Worm (Caenorhabditis elegans) whole organism, midembryonic: ENCODE data around the gene chil-14.
A peak's percentile ranks its signal among the peaks of the same experiment; 100 is the strongest.

Experiments used
- T22C8.4 ChIP-seq: fragments of 200-800 bp; sonication (Bioruptor generic); IDR thresholded peaks from 2 replicates; pipeline ENCODE4 v1.3.6; 2022; ENCODE audit warnings: missing genetic modification characterization, missing compliant biosample characterization
- cog-1 ChIP-seq: sonication (generic microtip); optimal IDR thresholded peaks from 2 replicates; lab custom pipeline; 2016; ENCODE audit warnings: missing genetic modification characterization, missing compliant biosample characterization
- flt-1 ChIP-seq: fragments of 200-800 bp; sonication (Bioruptor generic); IDR thresholded peaks from 2 replicates; pipeline ENCODE4 v1.3.6; 2022; ENCODE audit warnings: missing genetic modification characterization, missing compliant biosample characterization
- klf-2 ChIP-seq: fragments of 200-800 bp; sonication (Bioruptor generic); conservative IDR thresholded peaks from 2 replicates; pipeline ENCODE4 v1.3.6; 2022; ENCODE audit warnings: missing genetic modification reagents, missing genetic modification characterization, missing compliant biosample characterization
- med-1 ChIP-seq: sonication (generic microtip); optimal IDR thresholded peaks from 2 replicates; lab custom pipeline; 2017; ENCODE audit warnings: missing genetic modification characterization, mild to moderate bottlenecking, missing compliant biosample characterization, antibody characterized with exemption, missing genetic modification reagents; ENCODE audit not compliant: insufficient read depth
- ref-1 ChIP-seq: fragments of 200-800 bp; sonication (Bioruptor generic); conservative IDR thresholded peaks from 2 replicates; pipeline ENCODE4 v1.3.6; 2022; ENCODE audit warnings: missing genetic modification reagents, missing genetic modification characterization, missing compliant biosample characterization
- tab-1 ChIP-seq: fragments of 200-800 bp; sonication (Bioruptor generic); IDR thresholded peaks from 2 replicates; pipeline ENCODE4 v1.3.6; 2022; ENCODE audit warnings: missing genetic modification characterization, missing compliant biosample characterization
- ztf-23 ChIP-seq: fragments of 200-800 bp; sonication (Bioruptor generic); IDR thresholded peaks from 2 replicates; pipeline ENCODE4 v1.3.6; 2022; ENCODE audit warnings: missing genetic modification reagents, missing genetic modification characterization, missing compliant biosample characterization
- ztf-29 ChIP-seq: fragments of 200-800 bp; sonication (Bioruptor generic); IDR thresholded peaks from 2 replicates; pipeline ENCODE4 v1.3.6; 2022; ENCODE audit warnings: missing genetic modification reagents, missing genetic modification characterization, missing compliant biosample characterization

The chil-14 gene

DNA sequence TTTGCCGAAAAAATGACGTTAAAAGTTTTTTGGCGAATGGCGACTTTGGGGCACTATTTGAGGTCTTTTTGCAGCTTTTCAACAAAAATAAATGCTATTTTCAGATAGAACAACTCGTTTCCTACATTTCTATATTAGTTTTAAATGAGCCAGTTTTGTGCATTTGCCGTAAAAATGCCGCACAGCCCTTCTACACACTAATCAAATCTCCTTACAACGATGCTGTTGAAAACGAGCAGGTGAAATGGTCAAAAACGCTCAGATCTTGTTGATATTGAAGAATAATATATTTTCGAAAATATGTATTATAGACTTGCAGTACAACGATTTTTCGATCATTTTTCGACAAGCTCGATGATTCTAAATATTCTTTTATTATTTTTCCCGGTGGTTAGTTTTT, at the start of gene chil-14:
TSS of gene chil-14 (plus strand) at position 301 of the 400 bp plus-strand sequence.
- TF ChIP-seq tab-1 (GFP tag; lab: Robert Waterston, UW) = no peak
- TF ChIP-seq flt-1 (GFP tag; lab: Robert Waterston, UW) = no peak
- TF ChIP-seq T22C8.4 (GFP tag; lab: Robert Waterston, UW) = no peak
- TF ChIP-seq med-1 = no peak
- no peak for TF ChIP-seq klf-2 (GFP tag; lab: Robert Waterston, UW)
- no peak for TF ChIP-seq ztf-29 (GFP tag; lab: Robert Waterston, UW)
- TF ChIP-seq cog-1 (tag; lab: Kevin White, UChicago) = no peak
- TF ChIP-seq ztf-23 (GFP tag; lab: Robert Waterston, UW) = no peak
- TF ChIP-seq ref-1 (GFP tag; lab: Robert Waterston, UW) = no peak

DNA sequence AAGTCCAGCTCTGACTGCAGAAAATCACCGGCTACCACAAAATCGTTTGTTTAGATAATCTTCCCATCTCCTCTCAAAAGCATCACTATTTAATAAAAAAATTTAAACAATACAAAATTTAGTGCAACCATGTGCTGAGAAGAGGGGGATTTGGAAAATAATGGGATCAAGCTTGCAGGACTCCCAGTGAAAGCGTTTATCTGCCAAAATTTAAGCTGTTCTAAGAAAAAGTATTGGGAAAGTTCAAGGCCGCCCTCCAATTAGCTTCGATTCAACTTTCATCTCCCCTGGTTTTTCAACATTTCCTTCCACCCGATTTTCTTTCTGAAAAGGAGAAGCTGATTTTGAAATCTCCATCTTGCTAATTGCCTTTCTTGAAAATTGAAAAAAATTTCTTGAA, 46.7 kb upstream of the chil-14 start:
- TF ChIP-seq cog-1 (tag; lab: Kevin White, UChicago) (no peak), T22C8.4 (GFP tag; lab: Robert Waterston, UW) (no peak), ztf-23 (GFP tag; lab: Robert Waterston, UW) (no peak), flt-1 (GFP tag; lab: Robert Waterston, UW) (no peak), ref-1 (GFP tag; lab: Robert Waterston, UW) (no peak), ztf-29 (GFP tag; lab: Robert Waterston, UW) (no peak), klf-2 (GFP tag; lab: Robert Waterston, UW) (no peak), tab-1 (GFP tag; lab: Robert Waterston, UW) (no peak), med-1 (no peak)

DNA sequence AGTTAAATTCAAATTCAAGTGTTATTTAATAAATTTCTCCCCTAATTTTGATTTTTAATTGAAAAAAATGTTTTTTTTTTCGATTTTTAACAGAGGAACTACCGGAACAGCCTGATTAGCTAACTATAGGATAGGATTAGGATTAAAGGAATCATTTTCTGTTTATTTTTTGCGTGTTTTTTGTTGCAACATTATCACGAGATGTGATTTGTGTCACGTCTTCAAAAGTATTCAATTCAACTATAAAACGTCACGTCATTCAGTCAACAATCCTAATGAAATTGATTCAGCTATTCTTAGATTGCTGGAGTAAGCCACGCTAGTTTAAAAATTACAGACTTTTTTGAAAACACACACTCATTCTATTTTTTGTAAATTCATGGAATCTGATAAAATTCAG, 44.1 kb upstream of the chil-14 start:
- TF ChIP-seq tab-1 (GFP tag; lab: Robert Waterston, UW) (no peak), ref-1 (GFP tag; lab: Robert Waterston, UW) (no peak), ztf-29 (GFP tag; lab: Robert Waterston, UW) (no peak), ztf-23 (GFP tag; lab: Robert Waterston, UW) (no peak), flt-1 (GFP tag; lab: Robert Waterston, UW) (no peak), med-1 (no peak), klf-2 (GFP tag; lab: Robert Waterston, UW) (no peak), T22C8.4 (GFP tag; lab: Robert Waterston, UW) (no peak), cog-1 (tag; lab: Kevin White, UChicago) (no peak)

DNA sequence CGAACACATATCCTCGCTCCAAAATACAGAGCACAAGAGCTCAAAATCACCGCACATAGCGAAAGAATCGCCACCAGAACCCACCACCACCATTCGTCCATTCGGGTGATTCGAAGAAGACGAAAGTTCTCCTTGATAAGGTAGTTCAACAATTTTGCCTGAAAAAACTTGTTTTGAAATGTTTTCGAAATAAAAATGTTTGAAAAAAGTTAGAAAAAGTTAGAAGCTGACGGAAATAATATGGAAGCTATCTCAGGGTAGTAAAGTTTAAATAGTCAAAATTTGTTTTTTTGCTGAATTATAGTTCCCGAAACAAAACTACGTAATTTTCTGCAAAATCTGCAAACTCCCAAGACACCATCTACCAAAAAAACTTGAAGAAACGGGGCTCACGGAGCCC, 43.4 kb upstream of the chil-14 start, which contains the start of gene snt-5:
TSS of gene snt-5 (minus strand) at position 101 of the 400 bp plus-strand sequence.
- no peak for TF ChIP-seq klf-2 (GFP tag; lab: Robert Waterston, UW)
- no peak for TF ChIP-seq T22C8.4 (GFP tag; lab: Robert Waterston, UW)
- no peak for TF ChIP-seq tab-1 (GFP tag; lab: Robert Waterston, UW)
- TF ChIP-seq flt-1 (GFP tag; lab: Robert Waterston, UW) = no peak
- TF ChIP-seq cog-1 (tag; lab: Kevin White, UChicago) = no peak
- no peak for TF ChIP-seq ref-1 (GFP tag; lab: Robert Waterston, UW)
- no peak for TF ChIP-seq med-1
- TF ChIP-seq ztf-23 (GFP tag; lab: Robert Waterston, UW) = no peak
- no peak for TF ChIP-seq ztf-29 (GFP tag; lab: Robert Waterston, UW)

DNA sequence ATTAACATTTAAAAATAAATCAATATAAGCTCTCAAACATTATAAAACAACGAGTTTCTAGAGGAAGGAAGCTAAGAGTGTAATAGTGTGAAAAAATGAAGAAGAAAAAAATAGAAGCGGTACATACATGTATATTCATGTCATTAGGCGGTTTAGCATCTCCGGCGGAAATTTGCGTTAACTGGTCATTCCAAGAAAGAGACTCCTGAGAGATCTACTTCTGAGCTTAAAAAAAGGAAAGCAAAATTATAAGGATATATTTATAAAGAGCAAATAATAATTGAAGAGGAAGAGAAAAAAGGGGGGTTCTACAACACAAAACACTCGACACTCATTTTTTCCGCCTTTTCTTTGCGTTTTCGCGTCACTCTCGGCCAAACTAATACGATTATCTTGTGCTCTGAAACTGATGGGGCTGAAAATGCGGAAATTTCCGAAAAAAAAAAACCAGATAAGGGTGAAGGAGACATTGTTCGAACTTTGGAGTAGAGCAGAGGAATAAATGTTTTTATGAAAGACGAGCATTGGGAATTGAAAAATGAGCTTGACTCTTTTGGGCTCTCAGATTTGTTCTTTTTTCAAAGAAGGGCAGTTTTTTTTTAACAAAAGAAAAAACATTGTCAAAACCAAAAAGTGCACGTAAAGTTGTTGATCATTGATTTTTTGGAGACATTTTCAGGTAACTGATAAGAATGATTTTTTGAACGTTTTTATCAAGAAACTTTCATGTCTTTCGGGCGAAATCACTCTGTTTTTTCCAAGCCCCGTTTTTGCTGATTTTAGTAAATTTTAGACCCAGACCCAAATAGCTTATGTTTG, 40.0 kb upstream of the chil-14 start:
- no peak for TF ChIP-seq ztf-23 (GFP tag; lab: Robert Waterston, UW)
- no peak for TF ChIP-seq med-1
- no peak for TF ChIP-seq flt-1 (GFP tag; lab: Robert Waterston, UW)
- TF ChIP-seq klf-2 (GFP tag; lab: Robert Waterston, UW) = no peak
- no peak for TF ChIP-seq cog-1 (tag; lab: Kevin White, UChicago)
- no peak for TF ChIP-seq ref-1 (GFP tag; lab: Robert Waterston, UW)
- no peak for TF ChIP-seq tab-1 (GFP tag; lab: Robert Waterston, UW)
- no peak for TF ChIP-seq ztf-29 (GFP tag; lab: Robert Waterston, UW)
- no peak for TF ChIP-seq T22C8.4 (GFP tag; lab: Robert Waterston, UW)

DNA sequence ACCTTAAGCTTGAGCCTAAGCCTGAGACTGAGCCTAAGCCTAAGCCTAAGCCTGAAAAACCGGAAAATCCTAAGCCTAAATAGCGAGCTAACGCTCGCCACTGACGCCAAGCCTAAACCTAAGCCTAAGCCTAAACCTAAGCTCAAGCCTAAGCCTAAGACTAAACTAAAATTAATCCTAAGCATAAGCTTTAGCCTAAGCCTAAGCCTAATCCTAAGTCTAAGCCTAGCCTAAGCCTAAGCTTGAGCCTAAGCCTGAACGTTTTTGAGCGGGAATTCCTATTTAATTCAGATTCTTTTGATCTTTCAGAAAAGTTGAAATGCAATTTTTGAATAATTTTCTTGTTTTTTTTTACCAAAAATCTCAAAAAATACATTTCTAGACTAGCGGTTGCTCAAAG, 38.7 kb upstream of the chil-14 start:
- TF ChIP-seq flt-1 (GFP tag; lab: Robert Waterston, UW) (no peak), ztf-29 (GFP tag; lab: Robert Waterston, UW) (no peak; the same call in 1 of the 2 replicates), cog-1 (tag; lab: Kevin White, UChicago) (no peak), ref-1 (GFP tag; lab: Robert Waterston, UW) (no peak), klf-2 (GFP tag; lab: Robert Waterston, UW) (no peak)

DNA sequence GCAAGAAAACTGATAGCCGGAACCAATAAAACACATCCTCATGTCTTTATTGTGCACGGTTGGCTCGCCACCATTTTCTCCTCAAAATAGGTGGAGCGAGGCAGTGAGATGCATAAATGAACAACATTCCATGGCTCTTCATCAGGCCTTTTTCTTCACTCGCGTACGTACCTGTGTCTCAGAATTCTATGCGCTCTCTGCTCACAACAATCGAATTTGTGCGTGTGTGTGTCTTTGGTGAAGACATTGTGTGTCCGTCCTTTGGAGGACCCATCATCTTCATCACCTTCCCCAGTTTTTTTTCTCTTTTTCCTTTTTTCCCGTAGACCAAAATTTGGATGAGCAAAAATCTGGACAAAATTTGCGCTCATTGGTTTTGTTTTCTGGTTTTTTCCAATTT, 32.6 kb upstream of the chil-14 start:
- no peak for TF ChIP-seq flt-1 (GFP tag; lab: Robert Waterston, UW)
- TF ChIP-seq ztf-29 (GFP tag; lab: Robert Waterston, UW) = no peak
- TF ChIP-seq tab-1 (GFP tag; lab: Robert Waterston, UW) = no peak
- no peak for TF ChIP-seq klf-2 (GFP tag; lab: Robert Waterston, UW)

DNA sequence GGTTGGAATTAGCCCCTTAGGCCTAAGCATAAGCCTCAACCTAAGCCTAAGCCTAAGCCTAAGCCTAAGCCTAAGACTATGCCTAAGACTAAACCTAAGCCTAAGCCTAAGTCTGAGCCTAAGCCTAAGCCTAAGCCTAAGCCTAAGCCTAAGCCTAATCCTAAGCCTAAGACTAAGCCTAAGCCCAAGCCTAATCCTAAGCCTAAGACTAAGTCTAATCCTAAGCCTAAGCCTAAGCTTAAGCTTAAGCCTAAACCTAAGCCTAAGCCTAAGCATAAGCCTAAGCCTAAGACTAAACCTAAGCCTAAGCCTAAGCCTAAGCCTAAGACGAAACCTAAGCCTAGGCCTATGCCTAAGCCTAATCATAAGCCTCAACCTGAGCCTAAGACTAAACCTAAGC, 31.5 kb upstream of the chil-14 start:
- TF ChIP-seq cog-1 (tag; lab: Kevin White, UChicago) = no peak
- no peak for TF ChIP-seq flt-1 (GFP tag; lab: Robert Waterston, UW)
- no peak for TF ChIP-seq T22C8.4 (GFP tag; lab: Robert Waterston, UW)
- no peak for TF ChIP-seq med-1
- TF ChIP-seq ztf-23 (GFP tag; lab: Robert Waterston, UW) = no peak
- peak; percentile 65; the same call in 1 of the 2 replicates for TF ChIP-seq ztf-29 (GFP tag; lab: Robert Waterston, UW)
- no peak for TF ChIP-seq klf-2 (GFP tag; lab: Robert Waterston, UW)

DNA sequence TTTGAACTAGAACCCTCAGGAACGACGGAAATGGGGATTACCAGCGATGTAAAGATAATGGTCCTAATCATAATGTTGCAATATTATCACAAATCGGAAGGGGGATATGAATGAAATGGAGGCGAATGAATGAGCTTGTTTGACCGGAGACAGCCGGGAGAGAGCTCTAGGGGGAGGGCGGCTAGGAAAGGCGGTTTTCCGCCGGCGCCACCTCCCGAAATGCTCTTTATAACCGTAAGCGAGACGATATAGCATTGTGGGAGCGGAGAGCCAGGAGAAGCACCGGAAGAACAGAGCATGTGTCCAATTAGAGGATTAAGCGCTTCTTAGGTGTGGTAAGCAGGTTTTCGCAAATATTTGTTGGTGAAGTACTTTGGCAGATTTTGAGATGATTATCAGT, 29.3 kb upstream of the chil-14 start, which contains the start of gene R12A1.3:
TSS of gene R12A1.3 (minus strand) at position 200 of the 400 bp plus-strand sequence.
- TF ChIP-seq T22C8.4 (GFP tag; lab: Robert Waterston, UW) = no peak
- no peak for TF ChIP-seq ztf-29 (GFP tag; lab: Robert Waterston, UW)
- no peak for TF ChIP-seq ztf-23 (GFP tag; lab: Robert Waterston, UW)
- no peak for TF ChIP-seq ref-1 (GFP tag; lab: Robert Waterston, UW)
- TF ChIP-seq tab-1 (GFP tag; lab: Robert Waterston, UW) = no peak
- no peak for TF ChIP-seq klf-2 (GFP tag; lab: Robert Waterston, UW)
- TF ChIP-seq flt-1 (GFP tag; lab: Robert Waterston, UW) = no peak
- no peak for TF ChIP-seq med-1
- no peak for TF ChIP-seq cog-1 (tag; lab: Kevin White, UChicago)
